Worm (Caenorhabditis elegans) whole organism, L1 larva: ENCODE results near the gene lact-8.

Source experiments
- C04F5.9 ChIP-seq: sonication (generic microtip); optimal IDR thresholded peaks from 2 replicates; lab custom pipeline; 2016; ENCODE audit warnings: missing genetic modification characterization, missing compliant biosample characterization
- C16A3.4 ChIP-seq: fragments of 150-350 bp; optimal IDR thresholded peaks from 2 replicates; lab custom pipeline; 2014; ENCODE audit warnings: missing biosample characterization, missing genetic modification characterization
- ama-1 ChIP-seq: fragments of 150-350 bp; optimal IDR thresholded peaks from 2 replicates; lab custom pipeline; 2014
- blmp-1 ChIP-seq: fragments of 150-350 bp; optimal IDR thresholded peaks from 2 replicates; lab custom pipeline; 2014; ENCODE audit warnings: missing biosample characterization, missing genetic modification characterization
- ceh-63 ChIP-seq: fragments of 200-800 bp; sonication (Bioruptor generic); optimal IDR thresholded peaks from 2 replicates; lab custom pipeline; 2018; ENCODE audit warnings: mild to moderate bottlenecking, missing genetic modification characterization, missing compliant biosample characterization
- ceh-8 ChIP-seq: fragments of 200-800 bp; sonication (Bioruptor generic); optimal IDR thresholded peaks from 2 replicates; lab custom pipeline; 2018; ENCODE audit warnings: mild to moderate bottlenecking, missing genetic modification characterization, moderate library complexity, missing compliant biosample characterization
- ceh-82 ChIP-seq, 3 experiments: fragments of 150-350 bp in 1 of 3; sonication (generic microtip) in 2 of 3; optimal IDR thresholded peaks; 2 replicates each; lab custom pipeline; 2014 to 2017; ENCODE audit warnings: missing biosample characterization in 3 of 3, missing genetic modification characterization in 3 of 3
- dpl-1 ChIP-seq, 3 experiments: fragments of 150-350 bp in 2 of 3; sonication (generic microtip) in 1 of 3; optimal IDR thresholded peaks; 2 replicates each; lab custom pipeline; 2014 to 2017; ENCODE audit warnings: missing biosample characterization in 3 of 3, missing genetic modification characterization in 3 of 3, missing genetic modification reagents in 3 of 3
- efl-1 ChIP-seq, 4 experiments: fragments of 150-350 bp; optimal IDR thresholded peaks in 3 of 4; peaks in 1 of 4; 1 replicate in 1 of 4; 2 replicates in 3 of 4; lab custom pipeline; 2014; ENCODE audit warnings: missing biosample characterization in 2 of 4, missing genetic modification characterization in 2 of 4, missing genetic modification reagents in 2 of 4
- egl-13 ChIP-seq: sonication (generic microtip); optimal IDR thresholded peaks from 2 replicates; lab custom pipeline; 2016; ENCODE audit warnings: missing genotype, missing genetic modification reagents, missing genetic modification characterization, missing compliant biosample characterization
- elt-2 ChIP-seq: sonication (generic microtip); optimal IDR thresholded peaks from 2 replicates; lab custom pipeline; 2016; ENCODE audit warnings: missing genetic modification characterization, mild to moderate bottlenecking, inconsistent platforms, missing compliant biosample characterization, missing genetic modification reagents
- fos-1 ChIP-seq: fragments of 150-350 bp; optimal IDR thresholded peaks from 2 replicates; lab custom pipeline; 2014; ENCODE audit warnings: missing biosample characterization, missing genetic modification characterization
- hlh-17 ChIP-seq: fragments of 200-800 bp; sonication (Bioruptor generic); optimal IDR thresholded peaks from 2 replicates; lab custom pipeline; 2018; ENCODE audit warnings: missing genetic modification characterization, mild to moderate bottlenecking, missing compliant biosample characterization, moderate library complexity, borderline replicate concordance
- hpl-2 ChIP-seq: fragments of 150-350 bp; optimal IDR thresholded peaks from 2 replicates; lab custom pipeline; 2014; ENCODE audit warnings: missing biosample characterization, missing genetic modification reagents, missing genetic modification characterization
- jun-1 ChIP-seq: fragments of 150-350 bp; optimal IDR thresholded peaks from 2 replicates; lab custom pipeline; 2014; ENCODE audit warnings: missing biosample characterization, missing genetic modification reagents, missing genetic modification characterization
- lin-14 ChIP-seq: fragments of 200-800 bp; sonication (Bioruptor generic); optimal IDR thresholded peaks from 2 replicates; lab custom pipeline; 2018; ENCODE audit warnings: mild to moderate bottlenecking, missing genetic modification characterization, moderate library complexity, missing compliant biosample characterization
- lin-15B ChIP-seq: fragments of 150-350 bp; sonication (generic microtip); optimal IDR thresholded peaks from 3 replicates; lab custom pipeline; 2014; ENCODE audit warnings: missing biosample characterization, missing genetic modification characterization
- lin-35 ChIP-seq, 2 experiments: fragments of 150-350 bp; optimal IDR thresholded peaks; 2 replicates each; lab custom pipeline; 2014; ENCODE audit warnings: missing biosample characterization in 2 of 2, missing genetic modification characterization in 2 of 2, missing genetic modification reagents in 2 of 2
- lsy-2 ChIP-seq, 2 experiments: fragments of 150-350 bp; optimal IDR thresholded peaks; 2 replicates each; lab custom pipeline; 2014; ENCODE audit warnings: missing biosample characterization in 2 of 2, missing genetic modification characterization in 2 of 2
- mab-9 ChIP-seq: fragments of 200-800 bp; sonication (Bioruptor generic); IDR thresholded peaks from 2 replicates; pipeline ENCODE4 v1.3.6; 2022; ENCODE audit warnings: missing genetic modification reagents, missing genetic modification characterization, missing compliant biosample characterization
- mdl-1 ChIP-seq, 2 experiments: fragments of 150-350 bp; optimal IDR thresholded peaks; 2 replicates each; lab custom pipeline; 2014 to 2017; ENCODE audit warnings: missing biosample characterization in 2 of 2, missing genetic modification characterization in 2 of 2, inconsistent platforms in 1 of 2
- mef-2 ChIP-seq: fragments of 150-350 bp; optimal IDR thresholded peaks from 2 replicates; lab custom pipeline; 2014; ENCODE audit warnings: missing biosample characterization, missing genetic modification characterization
- mep-1 ChIP-seq: fragments of 150-350 bp; optimal IDR thresholded peaks from 2 replicates; lab custom pipeline; 2014; ENCODE audit warnings: missing biosample characterization, missing genetic modification characterization
- nhr-20 ChIP-seq: sonication (generic microtip); optimal IDR thresholded peaks from 2 replicates; lab custom pipeline; 2016; ENCODE audit warnings: mild to moderate bottlenecking, missing genetic modification characterization, missing compliant biosample characterization
- nhr-28 ChIP-seq: fragments of 150-350 bp; optimal IDR thresholded peaks from 2 replicates; lab custom pipeline; 2014; ENCODE audit warnings: missing biosample characterization, missing genetic modification characterization
- nhr-47 ChIP-seq: sonication (generic microtip); optimal IDR thresholded peaks from 2 replicates; lab custom pipeline; 2016; ENCODE audit warnings: mild to moderate bottlenecking, missing genetic modification characterization, moderate library complexity, missing compliant biosample characterization
- nhr-71 ChIP-seq: sonication (generic microtip); optimal IDR thresholded peaks from 2 replicates; lab custom pipeline; 2016; ENCODE audit warnings: mild to moderate bottlenecking, missing genetic modification characterization, moderate library complexity, missing compliant biosample characterization
- nhr-77 ChIP-seq: fragments of 150-350 bp; optimal IDR thresholded peaks from 2 replicates; lab custom pipeline; 2014; ENCODE audit warnings: missing biosample characterization, missing genetic modification characterization
- nhr-85 ChIP-seq: sonication (generic microtip); peaks from one replicate; lab custom pipeline; 2016; ENCODE audit warnings: missing genetic modification characterization, inconsistent platforms, missing compliant biosample characterization
- nhr-90 ChIP-seq: sonication (generic microtip); optimal IDR thresholded peaks from 2 replicates; lab custom pipeline; 2016; ENCODE audit warnings: mild to moderate bottlenecking, missing genetic modification characterization, missing compliant biosample characterization; ENCODE audit not compliant: poor library complexity
- pqm-1 ChIP-seq: sonication (generic microtip); optimal IDR thresholded peaks from 3 replicates; lab custom pipeline; 2017; ENCODE audit warnings: missing biosample characterization, missing genetic modification characterization
- snpc-4 ChIP-seq: fragments of 150-350 bp; optimal IDR thresholded peaks from 2 replicates; lab custom pipeline; 2014; ENCODE audit warnings: missing biosample characterization, missing genetic modification characterization
- sox-4 ChIP-seq: sonication (generic microtip); optimal IDR thresholded peaks from 2 replicates; lab custom pipeline; 2016; ENCODE audit warnings: missing genetic modification characterization, missing compliant biosample characterization
- sptf-1 ChIP-seq: fragments of 150-350 bp; optimal IDR thresholded peaks from 2 replicates; lab custom pipeline; 2014; ENCODE audit warnings: missing biosample characterization, missing genetic modification characterization
- unc-130 ChIP-seq: fragments of 150-350 bp; optimal IDR thresholded peaks from 2 replicates; lab custom pipeline; 2017; ENCODE audit warnings: missing biosample characterization, missing genetic modification characterization, inconsistent platforms
- unc-30 ChIP-seq: sonication (generic microtip); optimal IDR thresholded peaks from 2 replicates; lab custom pipeline; 2017; ENCODE audit warnings: missing biosample characterization, missing genetic modification characterization
- xbp-1 ChIP-seq: sonication (generic microtip); optimal IDR thresholded peaks from 2 replicates; lab custom pipeline; 2016; ENCODE audit warnings: missing genetic modification characterization, missing compliant biosample characterization
- ztf-11 ChIP-seq, 2 experiments: sonication (generic microtip); optimal IDR thresholded peaks; 2 replicates each; lab custom pipeline; 2016 to 2017; ENCODE audit warnings: missing genetic modification characterization in 2 of 2, missing biosample characterization in 1 of 2, missing compliant biosample characterization in 1 of 2
- ztf-4 ChIP-seq: fragments of 150-350 bp; optimal IDR thresholded peaks from 2 replicates; lab custom pipeline; 2014; ENCODE audit warnings: missing biosample characterization, missing genetic modification characterization

lact-8 gene

ce11 chrV:11119294-11119755, 25.9 kb upstream of the lact-8 start, which contains the start of gene scb-1 (continued):
- TF ChIP-seq ceh-63 (GFP tag; lab: Kevin White, UChicago) (no peak), nhr-90 (peak; percentile 9), blmp-1 (no peak), nhr-28 (tag; lab: Kevin White, UChicago) (no peak), efl-1 (optimal IDR thresholded peaks at IDR 0.05; lab: Kevin White, UChicago) (no peak), efl-1 (GFP tag; optimal IDR thresholded peaks at IDR 0.05 in 1 of 2; lab: Kevin White, UChicago) (peak in 1 of 2 experiments; percentile 28), nhr-71 (tag; lab: Kevin White, UChicago) (peak; percentile 20), jun-1 (no peak), ceh-82 (tag; optimal IDR thresholded peaks at IDR 0.05; lab: Kevin White, UChicago) (no peak), xbp-1 (tag; lab: Kevin White, UChicago) (no peak), unc-30 (tag; lab: Kevin White, UChicago) (no peak), nhr-20 (tag; lab: Kevin White, UChicago) (no peak), nhr-85 (peak; percentile 32), mep-1 (tag; lab: Kevin White, UChicago) (no peak), ama-1 (lab: Kevin White, UChicago) (peak; percentile 87), nhr-77 (tag; lab: Kevin White, UChicago) (no peak), unc-130 (tag; lab: Kevin White, UChicago) (no peak), mef-2 (tag; lab: Kevin White, UChicago) (no peak)

ce11 chrV:11118179-11118725, 24.8 kb upstream of the lact-8 start:
- TF ChIP-seq ceh-8 (GFP tag; lab: Kevin White, UChicago) (no peak), mab-9 (GFP tag; lab: Robert Waterston, UW) (no peak), ztf-4 (tag; lab: Kevin White, UChicago) (peak; percentile 60), nhr-20 (tag; lab: Kevin White, UChicago) (peak; percentile 16), efl-1 (optimal IDR thresholded peaks at IDR 0.05; lab: Kevin White, UChicago) (peak in 1 of 2 experiments; percentile 15), efl-1 (GFP tag; optimal IDR thresholded peaks at IDR 0.05 in 1 of 2; lab: Kevin White, UChicago) (peak in 1 of 2 experiments; percentile 71), lin-15B (tag; lab: Kevin White, UChicago) (no peak), nhr-47 (tag; lab: Kevin White, UChicago) (peak; percentile 15), pqm-1 (no peak), ama-1 (lab: Kevin White, UChicago) (peak; percentile 20), nhr-71 (tag; lab: Kevin White, UChicago) (peak; percentile 56), egl-13 (tag; lab: Kevin White, UChicago) (no peak), lin-35 (GFP tag; optimal IDR thresholded peaks at IDR 0.05; lab: Kevin White, UChicago) (peak in 1 of 2 experiments; percentile 11), ztf-11 (tag; optimal IDR thresholded peaks at IDR 0.05; lab: Kevin White, UChicago) (peak in 1 of 2 experiments; percentile 3), nhr-90 (peak; percentile 61)

ce11 chrV:11113607-11114006, 20.2 kb upstream of the lact-8 start, which contains the start of gene math-33:
Gene math-33 (plus strand): TSS chrV:11113907.
- no peak for TF ChIP-seq hpl-2
- TF ChIP-seq elt-2 (tag; lab: Kevin White, UChicago): no peak
- no peak for TF ChIP-seq hlh-17
- TF ChIP-seq sptf-1 (tag; lab: Kevin White, UChicago): no peak
- TF ChIP-seq ceh-63 (GFP tag; lab: Kevin White, UChicago): no peak
- no peak for TF ChIP-seq lin-35 (GFP tag; optimal IDR thresholded peaks at IDR 0.05; lab: Kevin White, UChicago)
- TF ChIP-seq sox-4 (tag; lab: Kevin White, UChicago): no peak
- TF ChIP-seq lin-14 (GFP tag; lab: Kevin White, UChicago): no peak
- TF ChIP-seq C16A3.4 (tag; lab: Kevin White, UChicago): no peak
- TF ChIP-seq lsy-2 (tag; optimal IDR thresholded peaks at IDR 0.05; lab: Kevin White, UChicago): no peak
- TF ChIP-seq fos-1: no peak
- no peak for TF ChIP-seq nhr-28 (tag; lab: Kevin White, UChicago)
- no peak for TF ChIP-seq dpl-1 (GFP tag; optimal IDR thresholded peaks at IDR 0.05; lab: Kevin White, UChicago)
- TF ChIP-seq C04F5.9: no peak
- TF ChIP-seq mdl-1 (tag; optimal IDR thresholded peaks at IDR 0.05; lab: Kevin White, UChicago): no peak
- no peak for TF ChIP-seq snpc-4 (tag; lab: Kevin White, UChicago)
